Fruit fly (Drosophila melanogaster) whole organism, prepupa: ENCODE measurements around the gene HtrA2.

Experiments
- CG10631 ChIP-seq: fragments of 200-800 bp; sonication (Bioruptor generic); optimal IDR thresholded peaks from 2 replicates; lab custom pipeline; 2016; ENCODE audit warnings: missing biosample characterization, missing genetic modification characterization
- CG11762 ChIP-seq: fragments of 200-800 bp; sonication (Bioruptor generic); optimal IDR thresholded peaks from 3 replicates; lab custom pipeline; 2016; ENCODE audit warnings: missing biosample characterization, missing genetic modification characterization; ENCODE audit not compliant: insufficient read depth
- CG34406 ChIP-seq: fragments of 200-800 bp; sonication (Bioruptor generic); optimal IDR thresholded peaks from 3 replicates; lab custom pipeline; 2016; ENCODE audit warnings: missing biosample characterization, missing genetic modification characterization
- CG3919 ChIP-seq: fragments of 200-800 bp; sonication (Bioruptor generic); optimal IDR thresholded peaks from 3 replicates; lab custom pipeline; 2016; ENCODE audit warnings: missing biosample characterization, missing genetic modification characterization
- CG6276 ChIP-seq: fragments of 200-800 bp; sonication (Bioruptor generic); optimal IDR thresholded peaks from 2 replicates; lab custom pipeline; 2017; ENCODE audit warnings: missing biosample characterization, mild to moderate bottlenecking, missing genetic modification characterization
- Ets96B ChIP-seq: fragments of 200-800 bp; optimal IDR thresholded peaks from 2 replicates; lab custom pipeline; 2019; ENCODE audit warnings: missing biosample characterization, mild to moderate bottlenecking, missing genetic modification characterization, moderate library complexity
- Gug ChIP-seq: fragments of 200-800 bp; sonication (Bioruptor generic); IDR thresholded peaks from 2 replicates; pipeline ENCODE4 v1.3.6; 2022; ENCODE audit warnings: missing biosample characterization, missing genetic modification characterization
- cyc ChIP-seq: fragments of 200-800 bp; sonication (Bioruptor generic); optimal IDR thresholded peaks from 3 replicates; lab custom pipeline; 2016; ENCODE audit warnings: missing biosample characterization, missing genetic modification characterization
- salr ChIP-seq, 2 experiments: fragments of 200-800 bp; sonication (Bioruptor generic); optimal IDR thresholded peaks; 3 replicates each; lab custom pipeline; 2016 to 2018; ENCODE audit warnings: missing biosample characterization in 2 of 2, missing genetic modification characterization in 2 of 2, mild to moderate bottlenecking in 1 of 2

DNA sequence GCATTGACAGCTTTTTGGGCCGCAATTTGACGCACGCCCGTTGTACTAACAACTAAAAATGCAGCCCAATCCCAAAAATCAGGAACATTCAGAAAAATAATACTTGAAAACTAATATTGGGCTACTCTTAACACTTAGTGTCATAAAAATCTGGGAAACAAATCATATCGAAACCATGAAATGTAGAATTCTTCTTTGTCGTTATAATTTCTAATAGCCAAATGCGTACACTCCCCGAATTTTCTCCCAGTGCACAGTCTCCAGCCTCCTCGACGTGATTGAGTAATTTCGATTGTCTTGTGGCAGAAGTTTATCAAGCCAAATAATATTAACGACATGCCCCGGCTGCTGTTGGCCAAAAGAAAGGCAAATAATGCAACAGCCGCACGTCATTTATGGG lies 17.6 kb downstream of the HtrA2 start:
- TF ChIP-seq cyc (GFP tag; lab: Kevin White, UChicago), result peak; percentile 36
- TF ChIP-seq CG11762, result no peak
- TF ChIP-seq Gug (GFP tag; lab: Robert Waterston, UW), result no peak
- no peak for TF ChIP-seq CG3919 (GFP tag; lab: Kevin White, UChicago)
- peak; percentile 33 for TF ChIP-seq CG34406
- TF ChIP-seq CG10631 (GFP tag; lab: Kevin White, UChicago), result no peak
- TF ChIP-seq CG6276 (GFP tag; lab: Kevin White, UChicago), result no peak
- TF ChIP-seq Ets96B, result no peak
- no peak for TF ChIP-seq salr (GFP tag; optimal IDR thresholded peaks at IDR 0.05; lab: Kevin White, UChicago)
